Worm (Caenorhabditis elegans) whole organism, early embryonic: ENCODE measurements around the gene egl-5.

Source experiments
- B0310.2 ChIP-seq: sonication (generic microtip); optimal IDR thresholded peaks from 2 replicates; lab custom pipeline; 2016; ENCODE audit warnings: mild to moderate bottlenecking, missing genetic modification characterization, missing compliant biosample characterization
- sea-1 ChIP-seq: fragments of 200-800 bp; sonication (Bioruptor generic); conservative IDR thresholded peaks from 2 replicates; pipeline ENCODE4 v1.3.6; 2022; ENCODE audit warnings: missing genetic modification characterization, missing compliant biosample characterization

DNA sequence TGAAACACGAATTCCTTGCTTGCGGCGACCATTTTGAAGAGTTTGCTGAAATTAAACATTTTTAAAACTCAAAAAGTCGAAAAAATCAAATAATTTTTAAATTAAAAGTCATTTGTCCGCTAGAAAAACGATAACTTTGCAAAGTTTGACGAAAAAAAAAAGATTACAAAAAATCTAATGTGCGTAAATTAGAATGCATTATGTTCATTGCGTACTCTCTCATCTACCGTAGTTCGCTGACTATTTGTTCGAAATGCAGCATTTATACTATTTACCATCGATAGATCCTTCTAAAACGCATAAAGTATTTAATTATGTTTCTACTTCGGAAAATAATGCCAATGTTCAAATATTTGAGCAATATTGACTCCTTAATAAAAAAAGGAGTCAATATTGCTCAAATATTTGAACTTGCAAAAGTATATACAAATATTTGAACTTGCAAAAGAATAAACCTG is 38.2 kb upstream of the egl-5 start, which contains the start of gene bath-15:
- TF ChIP-seq sea-1 (GFP tag; lab: Robert Waterston, UW) (no peak), B0310.2 (tag; lab: Kevin White, UChicago) (no peak)
